Fruit fly (Drosophila melanogaster) whole organism, pupa: Measurements from ENCODE around the gene CG13067.

Source experiments
- CG17806 ChIP-seq: fragments of 200-800 bp; sonication (Bioruptor generic); optimal IDR thresholded peaks from 2 replicates; lab custom pipeline; 2018; ENCODE audit warnings: missing biosample characterization, mild to moderate bottlenecking, missing genetic modification characterization, moderate library complexity
- CG32121 ChIP-seq: fragments of 200-800 bp; sonication (Bioruptor generic); IDR thresholded peaks from 2 replicates; pipeline ENCODE4 v1.3.6; 2022; ENCODE audit warnings: missing biosample characterization, missing genetic modification characterization
- rn ChIP-seq: fragments of 200-800 bp; sonication (Bioruptor generic); IDR thresholded peaks from 2 replicates; pipeline ENCODE4 v1.3.6; 2022; ENCODE audit warnings: missing biosample characterization, missing genetic modification characterization

DNA sequence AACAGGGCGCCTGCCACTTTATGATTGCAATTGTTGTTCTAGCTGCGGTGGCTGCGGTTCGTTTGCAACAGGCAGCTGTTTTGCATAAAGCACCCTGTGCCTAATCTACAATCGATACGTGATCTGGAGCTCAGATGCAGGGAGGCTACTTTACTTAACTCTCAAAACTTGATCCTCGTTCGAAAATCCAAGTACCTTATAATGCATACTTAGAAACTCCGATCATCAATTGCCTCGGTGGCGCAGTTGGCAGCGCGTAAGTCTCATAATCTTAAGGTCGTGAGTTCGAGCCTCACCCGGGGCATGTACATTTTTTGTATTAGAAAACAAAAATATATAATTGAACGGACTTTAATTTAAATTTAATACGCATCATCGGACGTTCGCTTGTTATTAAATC lies 49.3 kb upstream of the CG13067 start:
- TF ChIP-seq CG32121 (GFP tag; lab: Robert Waterston, UW) (no peak), CG17806 (tag; lab: Kevin White, UChicago) (no peak), rn (GFP tag; lab: Robert Waterston, UW) (no peak)
